Worm (Caenorhabditis elegans) whole organism, late embryonic: ENCODE results near the gene F21A3.3.

Experiments
- C08G9.2 ChIP-seq: sonication (generic microtip); optimal IDR thresholded peaks from 2 replicates; lab custom pipeline; 2016; ENCODE audit warnings: mild to moderate bottlenecking, missing genetic modification characterization, moderate library complexity, missing compliant biosample characterization
- C38D4.7 ChIP-seq: fragments of 200-800 bp; sonication (Bioruptor generic); optimal IDR thresholded peaks from 2 replicates; lab custom pipeline; 2018; ENCODE audit warnings: mild to moderate bottlenecking, missing genetic modification characterization, moderate library complexity, missing compliant biosample characterization
- K02D7.2 ChIP-seq: sonication (generic microtip); optimal IDR thresholded peaks from 2 replicates; lab custom pipeline; 2017; ENCODE audit warnings: mild to moderate bottlenecking, missing genetic modification characterization, missing compliant biosample characterization
- Y22D7AL.16 ChIP-seq: sonication (generic microtip); optimal IDR thresholded peaks from 2 replicates; lab custom pipeline; 2016; ENCODE audit warnings: missing genetic modification characterization, missing compliant biosample characterization
- ama-1 ChIP-seq: fragments of 150-350 bp; optimal IDR thresholded peaks from 2 replicates; lab custom pipeline; 2014
- ceh-18 ChIP-seq: sonication (generic microtip); optimal IDR thresholded peaks from 2 replicates; lab custom pipeline; 2016; ENCODE audit warnings: missing genetic modification characterization, missing compliant biosample characterization
- ceh-19 ChIP-seq: fragments of 200-800 bp; sonication (Bioruptor generic); optimal IDR thresholded peaks from 2 replicates; lab custom pipeline; 2018; ENCODE audit warnings: mild to moderate bottlenecking, missing genetic modification characterization, missing compliant biosample characterization
- ceh-2 ChIP-seq: sonication (generic microtip); optimal IDR thresholded peaks from 2 replicates; lab custom pipeline; 2016; ENCODE audit warnings: missing genotype, missing genetic modification characterization, missing compliant biosample characterization
- ceh-22 ChIP-seq: sonication (generic microtip); optimal IDR thresholded peaks from 2 replicates; lab custom pipeline; 2017; ENCODE audit warnings: missing biosample characterization, missing genetic modification characterization
- ceh-24 ChIP-seq: sonication (generic microtip); optimal IDR thresholded peaks from 2 replicates; lab custom pipeline; 2016; ENCODE audit warnings: mild to moderate bottlenecking, missing genetic modification characterization, missing compliant biosample characterization
- ceh-31 ChIP-seq: sonication (generic microtip); optimal IDR thresholded peaks from 2 replicates; lab custom pipeline; 2016; ENCODE audit warnings: missing genetic modification characterization, missing compliant biosample characterization
- ceh-34 ChIP-seq: sonication (generic microtip); optimal IDR thresholded peaks from 2 replicates; lab custom pipeline; 2016; ENCODE audit warnings: mild to moderate bottlenecking, missing genetic modification characterization, missing compliant biosample characterization
- ceh-45 ChIP-seq: fragments of 200-800 bp; sonication (Bioruptor generic); IDR thresholded peaks from 2 replicates; pipeline ENCODE4 v1.3.6; 2022; ENCODE audit warnings: missing genetic modification reagents, missing genetic modification characterization, missing compliant biosample characterization
- ceh-48 ChIP-seq: sonication (generic microtip); optimal IDR thresholded peaks from 2 replicates; lab custom pipeline; 2016; ENCODE audit warnings: missing genetic modification characterization, inconsistent platforms, missing compliant biosample characterization
- ceh-6 ChIP-seq: fragments of 200-800 bp; sonication (Bioruptor generic); optimal IDR thresholded peaks from 2 replicates; lab custom pipeline; 2018; ENCODE audit warnings: mild to moderate bottlenecking, missing genetic modification characterization, missing compliant biosample characterization
- ceh-9 ChIP-seq: sonication (generic microtip); optimal IDR thresholded peaks from 2 replicates; lab custom pipeline; 2016; ENCODE audit warnings: mild to moderate bottlenecking, missing genetic modification characterization, inconsistent platforms, missing compliant biosample characterization
- che-1 ChIP-seq: sonication (generic microtip); optimal IDR thresholded peaks from 2 replicates; lab custom pipeline; 2016; ENCODE audit warnings: mild to moderate bottlenecking, missing genetic modification characterization, missing compliant biosample characterization
- dmd-4 ChIP-seq: sonication (generic microtip); optimal IDR thresholded peaks from 2 replicates; lab custom pipeline; 2016; ENCODE audit warnings: borderline replicate concordance, missing genetic modification characterization, missing compliant biosample characterization
- dve-1 ChIP-seq: sonication (generic microtip); optimal IDR thresholded peaks from 2 replicates; lab custom pipeline; 2017; ENCODE audit warnings: antibody characterized with exemption, mild to moderate bottlenecking, missing genetic modification characterization, missing compliant biosample characterization
- elt-2 ChIP-seq: sonication (generic microtip); optimal IDR thresholded peaks from 2 replicates; lab custom pipeline; 2016; ENCODE audit warnings: missing genetic modification reagents, missing genetic modification characterization, missing compliant biosample characterization
- elt-4 ChIP-seq: sonication (generic microtip); optimal IDR thresholded peaks from 2 replicates; lab custom pipeline; 2016; ENCODE audit warnings: missing genetic modification characterization, missing compliant biosample characterization
- eyg-1 ChIP-seq: sonication (generic microtip); optimal IDR thresholded peaks from 2 replicates; lab custom pipeline; 2016; ENCODE audit warnings: missing genotype, missing genetic modification characterization, missing compliant biosample characterization
- fax-1 ChIP-seq: sonication (generic microtip); optimal IDR thresholded peaks from 2 replicates; lab custom pipeline; 2016; ENCODE audit warnings: missing genotype, missing genetic modification characterization, missing compliant biosample characterization
- fkh-6 ChIP-seq: sonication (generic microtip); optimal IDR thresholded peaks from 2 replicates; lab custom pipeline; 2016; ENCODE audit warnings: missing genetic modification characterization, missing compliant biosample characterization
- gmeb-2 ChIP-seq: sonication (generic microtip); optimal IDR thresholded peaks from 2 replicates; lab custom pipeline; 2016; ENCODE audit warnings: missing genetic modification characterization, inconsistent platforms, missing compliant biosample characterization
- hlh-30 ChIP-seq: sonication (generic microtip); optimal IDR thresholded peaks from 2 replicates; lab custom pipeline; 2017; ENCODE audit warnings: antibody characterized with exemption, missing genetic modification characterization, missing compliant biosample characterization; ENCODE audit not compliant: insufficient read depth
- hlh-6 ChIP-seq: sonication (generic microtip); optimal IDR thresholded peaks from 2 replicates; lab custom pipeline; 2016; ENCODE audit warnings: missing genotype, missing genetic modification characterization, missing compliant biosample characterization
- hlh-8 ChIP-seq: sonication (generic microtip); optimal IDR thresholded peaks from 2 replicates; lab custom pipeline; 2016; ENCODE audit warnings: missing genotype, missing genetic modification characterization, missing compliant biosample characterization
- lim-6 ChIP-seq: sonication (generic microtip); optimal IDR thresholded peaks from 2 replicates; lab custom pipeline; 2016; ENCODE audit warnings: missing genetic modification characterization, missing compliant biosample characterization
- lin-11 ChIP-seq: fragments of 200-800 bp; sonication (Bioruptor generic); optimal IDR thresholded peaks from 2 replicates; lab custom pipeline; 2018; ENCODE audit warnings: mild to moderate bottlenecking, missing genetic modification characterization, missing compliant biosample characterization
- madf-2 ChIP-seq: sonication (generic microtip); optimal IDR thresholded peaks from 2 replicates; lab custom pipeline; 2017; ENCODE audit warnings: missing genetic modification characterization, missing compliant biosample characterization
- nfya-1 ChIP-seq: sonication (generic microtip); optimal IDR thresholded peaks from 2 replicates; lab custom pipeline; 2017; ENCODE audit warnings: missing genetic modification characterization, mild to moderate bottlenecking, missing compliant biosample characterization, antibody characterized with exemption, moderate library complexity
- nhr-11 ChIP-seq: fragments of 150-350 bp; optimal IDR thresholded peaks from 2 replicates; lab custom pipeline; 2014; ENCODE audit warnings: missing biosample characterization, missing genetic modification characterization
- nhr-232 ChIP-seq: sonication (generic microtip); optimal IDR thresholded peaks from 2 replicates; lab custom pipeline; 2016; ENCODE audit warnings: missing genetic modification characterization, missing compliant biosample characterization
- odd-2 ChIP-seq: sonication (generic microtip); optimal IDR thresholded peaks from 2 replicates; lab custom pipeline; 2017; ENCODE audit warnings: antibody characterized with exemption, mild to moderate bottlenecking, missing genetic modification characterization, missing compliant biosample characterization
- pag-3 ChIP-seq: sonication (generic microtip); optimal IDR thresholded peaks from 2 replicates; lab custom pipeline; 2016; ENCODE audit warnings: missing compliant biosample characterization, missing genetic modification characterization, borderline replicate concordance
- pha-2 ChIP-seq: sonication (generic microtip); optimal IDR thresholded peaks from 2 replicates; lab custom pipeline; 2017; ENCODE audit warnings: mild to moderate bottlenecking, missing genetic modification characterization, missing compliant biosample characterization
- pha-4 ChIP-seq: fragments of 150-350 bp; optimal IDR thresholded peaks from 2 replicates; lab custom pipeline; 2018; ENCODE audit warnings: missing biosample characterization, missing genetic modification reagents, missing genetic modification characterization
- pros-1 ChIP-seq: fragments of 150-350 bp; optimal IDR thresholded peaks from 2 replicates; lab custom pipeline; 2014; ENCODE audit warnings: missing biosample characterization, missing genetic modification reagents, missing genetic modification characterization
- rnt-1 ChIP-seq: sonication (generic microtip); optimal IDR thresholded peaks from 2 replicates; lab custom pipeline; 2016; ENCODE audit warnings: missing genetic modification characterization, missing compliant biosample characterization
- sox-2 ChIP-seq: fragments of 200-800 bp; sonication (Bioruptor generic); IDR thresholded peaks from 2 replicates; pipeline ENCODE4 v1.3.6; 2022; ENCODE audit warnings: missing genetic modification reagents, missing genetic modification characterization, missing compliant biosample characterization
- sox-4 ChIP-seq: sonication (generic microtip); optimal IDR thresholded peaks from 2 replicates; lab custom pipeline; 2017; ENCODE audit warnings: mild to moderate bottlenecking, missing genetic modification characterization, inconsistent platforms, missing compliant biosample characterization
- syd-9 ChIP-seq: sonication (generic microtip); optimal IDR thresholded peaks from 2 replicates; lab custom pipeline; 2016; ENCODE audit warnings: mild to moderate bottlenecking, missing genetic modification characterization, moderate library complexity, missing compliant biosample characterization
- tbx-2 ChIP-seq: sonication (generic microtip); optimal IDR thresholded peaks from 2 replicates; lab custom pipeline; 2016; ENCODE audit warnings: missing genetic modification characterization, missing compliant biosample characterization
- ttx-3 ChIP-seq: sonication (generic microtip); optimal IDR thresholded peaks from 2 replicates; lab custom pipeline; 2016; ENCODE audit warnings: missing genetic modification reagents, missing genetic modification characterization, missing compliant biosample characterization
- unc-3 ChIP-seq, 2 experiments: fragments of 200-800 bp in 1 of 2; sonication (Bioruptor generic) in 1 of 2; sonication (generic microtip) in 1 of 2; conservative IDR thresholded peaks in 1 of 2; optimal IDR thresholded peaks in 1 of 2; 2 replicates each; pipeline versions ENCODE4 v1.3.6 to Lab custom; 2016 to 2022; ENCODE audit warnings: missing compliant biosample characterization in 2 of 2, missing genetic modification characterization in 2 of 2, missing genetic modification reagents in 1 of 2
- unc-55 ChIP-seq: sonication (generic microtip); optimal IDR thresholded peaks from 2 replicates; lab custom pipeline; 2017; ENCODE audit warnings: missing biosample characterization, missing genetic modification reagents, missing genetic modification characterization
- unc-86 ChIP-seq: sonication (generic microtip); optimal IDR thresholded peaks from 2 replicates; lab custom pipeline; 2016; ENCODE audit warnings: missing genetic modification characterization, missing compliant biosample characterization
- ztf-16 ChIP-seq: sonication (generic microtip); optimal IDR thresholded peaks from 2 replicates; lab custom pipeline; 2017; ENCODE audit warnings: missing genetic modification characterization, missing compliant biosample characterization

The F21A3.3 gene

DNA sequence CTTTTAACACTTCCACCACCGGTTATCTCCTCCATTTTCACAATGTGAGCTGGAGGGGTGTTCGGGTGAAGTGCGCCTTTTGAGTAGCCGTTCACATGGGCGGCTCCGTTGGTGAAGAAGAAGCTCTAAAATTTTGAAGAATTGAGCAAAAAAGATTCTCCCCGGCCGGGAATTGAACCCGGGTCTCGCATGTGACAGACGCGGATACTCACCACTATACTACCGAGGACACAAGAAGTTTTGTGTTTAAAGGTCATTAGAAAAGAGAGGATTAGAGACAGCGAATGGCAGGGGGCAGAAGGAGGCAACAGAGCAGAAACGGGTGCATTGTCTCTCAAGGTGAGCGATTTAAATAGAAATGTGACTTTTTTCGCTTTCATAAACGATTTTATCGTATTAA, 34.1 kb downstream of the F21A3.3 start (continued):
- peak; percentile 75 for TF ChIP-seq syd-9 (tag; lab: Kevin White, UChicago)
- TF ChIP-seq fax-1 (tag; lab: Kevin White, UChicago), result peak; percentile 55
- peak; percentile 79 for TF ChIP-seq ceh-2 (tag; lab: Kevin White, UChicago)
- TF ChIP-seq elt-4 (tag; lab: Kevin White, UChicago), result no peak
- TF ChIP-seq tbx-2 (tag; lab: Kevin White, UChicago), result peak; percentile 73
- TF ChIP-seq dmd-4 (tag; lab: Kevin White, UChicago), result peak; percentile 74
- peak; percentile 81 for TF ChIP-seq Y22D7AL.16 (tag; lab: Kevin White, UChicago)
- no peak for TF ChIP-seq pros-1 (tag; lab: Kevin White, UChicago)
- TF ChIP-seq lin-11 (tag; lab: Kevin White, UChicago), result peak; percentile 78
- no peak for TF ChIP-seq pha-4 (tag; lab: Kevin White, UChicago)
- TF ChIP-seq ceh-19 (GFP tag; lab: Kevin White, UChicago), result peak; percentile 84
- peak; percentile 79 for TF ChIP-seq ztf-16 (tag; lab: Kevin White, UChicago)
- TF ChIP-seq C08G9.2, result peak; percentile 79
- TF ChIP-seq nhr-11 (tag; lab: Kevin White, UChicago), result no peak
- TF ChIP-seq elt-2, result peak; percentile 74
- TF ChIP-seq ceh-24 (tag; lab: Kevin White, UChicago), result peak; percentile 28
- TF ChIP-seq nfya-1 (tag; lab: Kevin White, UChicago), result peak; percentile 58
- TF ChIP-seq gmeb-2, result peak; percentile 83
- TF ChIP-seq hlh-30, result peak; percentile 89
- TF ChIP-seq ceh-34 (tag; lab: Kevin White, UChicago), result peak; percentile 76
- peak; percentile 73 for TF ChIP-seq nhr-232 (tag; lab: Kevin White, UChicago)
- TF ChIP-seq ceh-45, result peak; percentile 79; the same call in 1 of the 2 replicates
- peak; percentile 73 for TF ChIP-seq unc-86 (tag; lab: Kevin White, UChicago)
- peak; percentile 12 for TF ChIP-seq ceh-9 (tag; lab: Kevin White, UChicago)
- TF ChIP-seq ceh-22 (tag; lab: Kevin White, UChicago), result no peak
- peak; percentile 71 for TF ChIP-seq eyg-1 (tag; lab: Kevin White, UChicago)
- no peak for TF ChIP-seq lim-6 (tag; lab: Kevin White, UChicago)
- TF ChIP-seq madf-2 (tag; lab: Kevin White, UChicago), result peak; percentile 72
- peak; percentile 67; the same call in 1 of the 2 replicates for TF ChIP-seq sox-2 (GFP tag; lab: Robert Waterston, UW)
- no peak for TF ChIP-seq ama-1 (lab: Kevin White, UChicago)
- peak; percentile 71 for TF ChIP-seq ceh-31 (tag; lab: Kevin White, UChicago)
- TF ChIP-seq, all 69 proteins: peak for 60

DNA sequence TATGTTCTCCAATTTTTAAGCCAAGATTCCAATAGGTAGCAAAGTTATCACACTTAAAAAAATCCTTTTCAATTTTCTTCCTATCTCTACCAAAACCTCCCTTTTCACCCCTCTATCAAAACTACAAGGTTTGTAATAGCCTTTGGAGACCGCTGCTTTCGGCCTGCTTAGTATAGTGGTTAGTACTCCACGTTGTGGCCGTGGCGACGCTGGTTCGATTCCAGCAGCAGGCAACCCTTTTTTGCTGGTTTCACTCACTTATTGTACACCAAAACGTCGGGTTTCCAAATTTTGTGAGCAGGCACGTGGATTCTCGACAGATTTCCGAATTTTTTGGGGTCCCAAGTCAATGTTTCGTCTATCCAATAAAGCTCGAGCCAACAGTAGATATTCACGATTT, 36.4 kb downstream of the F21A3.3 start:
- TF ChIP-seq ceh-6 (GFP tag; lab: Kevin White, UChicago), result peak; percentile 12
- TF ChIP-seq lin-11 (tag; lab: Kevin White, UChicago), result peak; percentile 15
- TF ChIP-seq che-1 (tag; lab: Kevin White, UChicago), result peak; percentile 71
- peak; percentile 1 for TF ChIP-seq dve-1 (tag; lab: Kevin White, UChicago)
- TF ChIP-seq ceh-19 (GFP tag; lab: Kevin White, UChicago), result peak; percentile 25
- TF ChIP-seq ceh-48, result no peak
- TF ChIP-seq nhr-11 (tag; lab: Kevin White, UChicago), result no peak
- peak; percentile 43 for TF ChIP-seq nhr-232 (tag; lab: Kevin White, UChicago)
- no peak for TF ChIP-seq unc-55
- TF ChIP-seq pag-3 (tag; lab: Kevin White, UChicago), result no peak
- TF ChIP-seq ttx-3 (tag; lab: Kevin White, UChicago), result peak; percentile 23
- TF ChIP-seq pha-2 (tag; lab: Kevin White, UChicago), result no peak
- TF ChIP-seq gmeb-2, result peak; percentile 46
- TF ChIP-seq Y22D7AL.16 (tag; lab: Kevin White, UChicago), result peak; percentile 22
- TF ChIP-seq rnt-1, result peak; percentile 13
- TF ChIP-seq C38D4.7 (GFP tag; lab: Kevin White, UChicago), result peak; percentile 35
- no peak for TF ChIP-seq hlh-8 (tag; lab: Kevin White, UChicago)
- no peak for TF ChIP-seq unc-3 (GFP tag; conservative IDR thresholded peaks at IDR 0.05; lab: Robert Waterston, UW)
- TF ChIP-seq unc-3 (tag; optimal IDR thresholded peaks at IDR 0.05; lab: Kevin White, UChicago), result no peak
- no peak for TF ChIP-seq fkh-6
- no peak for TF ChIP-seq odd-2 (tag; lab: Kevin White, UChicago)
- TF ChIP-seq ceh-9 (tag; lab: Kevin White, UChicago), result no peak
- no peak for TF ChIP-seq ceh-18 (tag; lab: Kevin White, UChicago)
- peak; percentile 38 for TF ChIP-seq K02D7.2
- 0 out of 2 replicates have a peak, but pooled peaks have one; percentile 41 for TF ChIP-seq ceh-45
- peak; percentile 71 for TF ChIP-seq hlh-6 (tag; lab: Kevin White, UChicago)
- TF ChIP-seq madf-2 (tag; lab: Kevin White, UChicago), result no peak
- peak; percentile 23 for TF ChIP-seq syd-9 (tag; lab: Kevin White, UChicago)
- no peak for TF ChIP-seq pros-1 (tag; lab: Kevin White, UChicago)
- peak; percentile 48 for TF ChIP-seq elt-2
- peak; percentile 44 for TF ChIP-seq sox-4 (tag; lab: Kevin White, UChicago)
